Fruit fly (Drosophila melanogaster) whole organism, pupa: ENCODE data around the gene CG12725.

Source experiments
- CG4496 ChIP-seq: fragments of 200-800 bp; sonication (Bioruptor generic); IDR thresholded peaks from 3 replicates; pipeline ENCODE4 v1.3.6; 2022; ENCODE audit warnings: missing biosample characterization, missing genetic modification characterization
- EcR ChIP-seq: fragments of 200-800 bp; sonication (Bioruptor generic); optimal IDR thresholded peaks from 3 replicates; lab custom pipeline; 2019; ENCODE audit warnings: missing biosample characterization, missing genetic modification characterization, mild to moderate bottlenecking, moderate library complexity, missing genetic modification reagents
- Pif1B ChIP-seq: fragments of 200-800 bp; sonication (Bioruptor generic); optimal IDR thresholded peaks from 3 replicates; lab custom pipeline; 2016; ENCODE audit warnings: missing biosample characterization, missing genetic modification characterization

DNA sequence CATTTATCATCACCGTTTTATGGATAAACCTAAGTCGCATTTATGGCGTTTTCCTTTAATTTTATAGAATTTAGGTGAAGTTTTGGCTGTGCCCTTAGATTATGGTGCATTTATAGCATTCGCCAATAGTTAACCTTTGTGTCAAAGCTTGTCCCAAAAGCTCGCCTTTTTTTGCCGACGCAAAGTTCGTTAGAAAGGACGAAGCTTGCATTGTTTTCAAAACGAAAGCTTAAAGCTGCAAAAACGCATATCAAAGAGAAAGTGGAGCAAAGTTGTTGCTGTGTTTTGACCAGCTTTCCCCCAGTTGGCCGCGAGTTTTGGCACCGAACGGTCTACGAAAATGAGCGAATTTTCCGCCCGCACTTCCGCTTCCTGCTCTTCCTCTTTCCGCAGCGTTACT lies 43.7 kb downstream of the CG12725 start, which contains the start of gene Syt12:
- TF ChIP-seq EcR (GFP tag; lab: Kevin White, UChicago) (no peak), Pif1B (no peak), CG4496 (GFP tag; lab: Robert Waterston, UW) (no peak; the same call in 2 of the 3 replicates)
